Fruit fly (Drosophila melanogaster) whole organism, embryonic: Measurements from ENCODE around the gene Ndfip.

Experiments
- Bdp1 ChIP-seq: fragments of 200-800 bp; sonication (Bioruptor generic); optimal IDR thresholded peaks from 3 replicates; lab custom pipeline; 2016; ENCODE audit warnings: missing biosample characterization, missing genetic modification characterization
- CG10147 ChIP-seq: fragments of 200-800 bp; sonication (Bioruptor generic); optimal IDR thresholded peaks from 2 replicates; lab custom pipeline; 2019; ENCODE audit warnings: missing biosample characterization, mild to moderate bottlenecking, missing genetic modification characterization, moderate library complexity
- CG12236 ChIP-seq: fragments of 200-800 bp; sonication (Bioruptor generic); optimal IDR thresholded peaks from 2 replicates; lab custom pipeline; 2016; ENCODE audit warnings: missing biosample characterization, missing genetic modification characterization
- CG12659 ChIP-seq: fragments of 200-800 bp; sonication (Bioruptor generic); optimal IDR thresholded peaks from 3 replicates; lab custom pipeline; 2017; ENCODE audit warnings: mild to moderate bottlenecking, missing biosample characterization, missing genetic modification reagents, missing genetic modification characterization
- CG12769 ChIP-seq: fragments of 200-800 bp; sonication (Bioruptor generic); optimal IDR thresholded peaks from 2 replicates; lab custom pipeline; 2019; ENCODE audit warnings: missing biosample characterization, mild to moderate bottlenecking, missing genetic modification characterization, moderate library complexity
- CG13894 ChIP-seq: fragments of 200-800 bp; sonication (Bioruptor generic); optimal IDR thresholded peaks from 3 replicates; lab custom pipeline; 2018; ENCODE audit warnings: missing biosample characterization, mild to moderate bottlenecking, missing genetic modification characterization, moderate library complexity
- CG14014 ChIP-seq: fragments of 200-800 bp; sonication (Bioruptor generic); IDR thresholded peaks from 2 replicates; pipeline ENCODE4 v1.3.6; 2022; ENCODE audit warnings: missing biosample characterization, missing genetic modification characterization
- CG14965 ChIP-seq: fragments of 200-800 bp; sonication (Bioruptor generic); optimal IDR thresholded peaks from 2 replicates; lab custom pipeline; 2016; ENCODE audit warnings: missing biosample characterization, missing genetic modification characterization, borderline replicate concordance
- CG15696 ChIP-seq: fragments of 200-800 bp; sonication (Bioruptor generic); optimal IDR thresholded peaks from 2 replicates; lab custom pipeline; 2019; ENCODE audit warnings: missing biosample characterization, mild to moderate bottlenecking, missing genetic modification characterization, moderate library complexity
- CG2678 ChIP-seq: fragments of 200-800 bp; sonication (Bioruptor generic); optimal IDR thresholded peaks from 3 replicates; lab custom pipeline; 2019; ENCODE audit warnings: missing biosample characterization, mild to moderate bottlenecking, missing genetic modification characterization, moderate library complexity
- CG33213 ChIP-seq: fragments of 200-800 bp; sonication (Bioruptor generic); optimal IDR thresholded peaks from 3 replicates; lab custom pipeline; 2016; ENCODE audit warnings: missing biosample characterization, missing genetic modification characterization
- CG34224 ChIP-seq: fragments of 200-800 bp; sonication (Bioruptor generic); IDR thresholded peaks from 3 replicates; pipeline ENCODE4 v1.3.6; 2022; ENCODE audit warnings: missing biosample characterization, missing genetic modification characterization; ENCODE audit not compliant: partially characterized antibody
- CG4730 ChIP-seq: fragments of 200-800 bp; sonication (Bioruptor generic); IDR thresholded peaks from 2 replicates; pipeline ENCODE4 v1.3.6; 2022; ENCODE audit warnings: missing biosample characterization, missing genetic modification characterization
- CG6683 ChIP-seq: fragments of 200-800 bp; sonication (Bioruptor generic); optimal IDR thresholded peaks from 2 replicates; lab custom pipeline; 2017; ENCODE audit warnings: missing biosample characterization, mild to moderate bottlenecking, missing genetic modification characterization, missing genetic modification reagents
- CG6689 ChIP-seq: fragments of 200-800 bp; sonication (Bioruptor generic); IDR thresholded peaks from 2 replicates; pipeline ENCODE4 v1.3.6; 2022; ENCODE audit warnings: missing biosample characterization, missing genetic modification characterization
- CG7271 ChIP-seq: fragments of 200-800 bp; sonication (Bioruptor generic); optimal IDR thresholded peaks from 2 replicates; lab custom pipeline; 2018; ENCODE audit warnings: missing biosample characterization, mild to moderate bottlenecking, missing genetic modification characterization, moderate library complexity
- CG7357 ChIP-seq: fragments of 200-800 bp; sonication (Bioruptor generic); IDR thresholded peaks from 3 replicates; pipeline ENCODE4 v1.3.6; 2022; ENCODE audit warnings: missing biosample characterization, missing genetic modification characterization
- CG7372 ChIP-seq: fragments of 200-800 bp; sonication (Bioruptor generic); IDR thresholded peaks from 2 replicates; pipeline ENCODE4 v1.3.6; 2022; ENCODE audit warnings: missing biosample characterization, missing genetic modification characterization
- CG8478 ChIP-seq: fragments of >200 bp; optimal IDR thresholded peaks from 2 replicates; lab custom pipeline; 2018
- CG8944 ChIP-seq: fragments of 200-800 bp; sonication (Bioruptor generic); optimal IDR thresholded peaks from 3 replicates; lab custom pipeline; 2016; ENCODE audit warnings: missing biosample characterization, missing genetic modification characterization
- CG9727 ChIP-seq: fragments of 200-800 bp; sonication (Bioruptor generic); optimal IDR thresholded peaks from 3 replicates; lab custom pipeline; 2017; ENCODE audit warnings: missing biosample characterization, mild to moderate bottlenecking, missing genetic modification characterization
- Hr78 ChIP-seq, 2 experiments: fragments of 200-800 bp in 1 of 2; fragments of >200 bp in 1 of 2; sonication (Bioruptor generic) in 1 of 2; optimal IDR thresholded peaks; 2 replicates each; lab custom pipeline; 2017 to 2019; ENCODE audit warnings: missing biosample characterization in 2 of 2, missing genetic modification characterization in 2 of 2, mild to moderate bottlenecking in 1 of 2, moderate library complexity in 1 of 2
- Hsf ChIP-seq: fragments of 200-800 bp; sonication (Bioruptor generic); optimal IDR thresholded peaks from 3 replicates; lab custom pipeline; 2016; ENCODE audit warnings: missing biosample characterization, missing genetic modification characterization
- Jarid2 ChIP-seq: fragments of 200-800 bp; sonication (Bioruptor generic); optimal IDR thresholded peaks from 3 replicates; lab custom pipeline; 2017; ENCODE audit warnings: mild to moderate bottlenecking, missing biosample characterization, missing genetic modification reagents, missing genetic modification characterization
- Kr ChIP-seq: fragments of 200-800 bp; sonication (Bioruptor generic); optimal IDR thresholded peaks from 2 replicates; lab custom pipeline; 2017; ENCODE audit warnings: missing biosample characterization, mild to moderate bottlenecking, missing genetic modification characterization
- Mes4 ChIP-seq: fragments of 200-800 bp; sonication (Bioruptor generic); optimal IDR thresholded peaks from 2 replicates; lab custom pipeline; 2016; ENCODE audit warnings: missing biosample characterization, missing genetic modification characterization
- PHDP ChIP-seq: fragments of 200-800 bp; sonication (Bioruptor generic); optimal IDR thresholded peaks from 3 replicates; lab custom pipeline; 2018; ENCODE audit warnings: missing biosample characterization, mild to moderate bottlenecking, missing genetic modification characterization, moderate library complexity
- Ptx1 ChIP-seq: fragments of 200-800 bp; sonication (Bioruptor generic); IDR thresholded peaks from 2 replicates; pipeline ENCODE4 v1.3.6; 2022; ENCODE audit warnings: missing biosample characterization, missing genetic modification characterization
- Six4 ChIP-seq: fragments of 200-800 bp; sonication (Bioruptor generic); optimal IDR thresholded peaks from 2 replicates; lab custom pipeline; 2016; ENCODE audit warnings: missing biosample characterization, missing genetic modification characterization
- Taf1 ChIP-seq: fragments of 200-800 bp; sonication (Bioruptor generic); IDR thresholded peaks from 2 replicates; pipeline ENCODE4 v1.3.6; 2022; ENCODE audit warnings: missing biosample characterization, missing genetic modification characterization
- Trl ChIP-seq, 3 experiments: fragments of >200 bp in 2 of 3; fragments of 200-800 bp in 1 of 3; sonication (Bioruptor generic) in 1 of 3; optimal IDR thresholded peaks; 2 replicates in 1 of 3; 3 replicates in 2 of 3; lab custom pipeline; 2016 to 2017; ENCODE audit warnings: missing biosample characterization in 1 of 3, missing genetic modification characterization in 1 of 3
- ara ChIP-seq: fragments of 200-800 bp; sonication (Bioruptor generic); IDR thresholded peaks from 2 replicates; pipeline ENCODE4 v1.3.6; 2022; ENCODE audit warnings: missing biosample characterization, missing genetic modification characterization
- cato ChIP-seq: fragments of 200-800 bp; sonication (Bioruptor generic); optimal IDR thresholded peaks from 2 replicates; lab custom pipeline; 2016; ENCODE audit warnings: missing biosample characterization, missing genetic modification characterization, borderline replicate concordance
- crol ChIP-seq: fragments of 200-800 bp; sonication (Bioruptor generic); IDR thresholded peaks from 2 replicates; pipeline ENCODE4 v1.3.6; 2022; ENCODE audit warnings: missing biosample characterization, missing genetic modification characterization
- cwo ChIP-seq: fragments of 200-800 bp; sonication (Bioruptor generic); optimal IDR thresholded peaks from 3 replicates; lab custom pipeline; 2017; ENCODE audit warnings: missing biosample characterization, missing genetic modification characterization, mild to moderate bottlenecking, moderate library complexity, missing genetic modification reagents
- esg ChIP-seq: fragments of 200-800 bp; sonication (Bioruptor generic); conservative IDR thresholded peaks from 2 replicates; pipeline ENCODE4 v1.3.6; 2022; ENCODE audit warnings: missing biosample characterization, missing genetic modification characterization
- fd3F ChIP-seq: fragments of 200-800 bp; sonication (Bioruptor generic); optimal IDR thresholded peaks from 2 replicates; lab custom pipeline; 2018; ENCODE audit warnings: missing biosample characterization, mild to moderate bottlenecking, missing genetic modification characterization, moderate library complexity
- gcm ChIP-seq: fragments of 200-800 bp; sonication (Bioruptor generic); optimal IDR thresholded peaks from 2 replicates; lab custom pipeline; 2019; ENCODE audit warnings: missing biosample characterization, mild to moderate bottlenecking, missing genetic modification characterization, moderate library complexity
- her ChIP-seq: fragments of 200-800 bp; sonication (Bioruptor generic); optimal IDR thresholded peaks from 2 replicates; lab custom pipeline; 2016; ENCODE audit warnings: missing biosample characterization, missing genetic modification characterization
- hkb ChIP-seq, 2 experiments: fragments of 200-800 bp in 1 of 2; fragments of >200 bp in 1 of 2; sonication (Bioruptor generic) in 1 of 2; IDR thresholded peaks in 1 of 2; optimal IDR thresholded peaks in 1 of 2; 2 replicates each; pipeline versions ENCODE4 v1.3.6 to Lab custom; 2017 to 2022; ENCODE audit warnings: missing biosample characterization in 1 of 2, missing genetic modification characterization in 1 of 2
- maf-S ChIP-seq: fragments of 200-800 bp; sonication (Bioruptor generic); optimal IDR thresholded peaks from 2 replicates; lab custom pipeline; 2016; ENCODE audit warnings: missing biosample characterization, missing genetic modification characterization
- org-1 ChIP-seq: fragments of 200-800 bp; sonication (Bioruptor generic); optimal IDR thresholded peaks from 2 replicates; lab custom pipeline; 2017; ENCODE audit warnings: missing biosample characterization, missing genetic modification characterization
- psq ChIP-seq: fragments of 200-800 bp; sonication (Bioruptor generic); optimal IDR thresholded peaks from 2 replicates; lab custom pipeline; 2017; ENCODE audit warnings: missing biosample characterization, missing genetic modification characterization
- run ChIP-seq: fragments of 200-800 bp; sonication (Bioruptor generic); optimal IDR thresholded peaks from 3 replicates; lab custom pipeline; 2018; ENCODE audit warnings: missing biosample characterization, mild to moderate bottlenecking, missing genetic modification characterization
- schlank ChIP-seq: fragments of 200-800 bp; sonication (Bioruptor generic); optimal IDR thresholded peaks from 2 replicates; lab custom pipeline; 2018; ENCODE audit warnings: missing biosample characterization, mild to moderate bottlenecking, missing genetic modification characterization
- seq ChIP-seq: fragments of 200-800 bp; sonication (Bioruptor generic); IDR thresholded peaks from 2 replicates; pipeline ENCODE4 v1.3.6; 2022; ENCODE audit warnings: missing biosample characterization, missing genetic modification characterization
- sima ChIP-seq: fragments of 200-800 bp; sonication (Bioruptor generic); optimal IDR thresholded peaks from 2 replicates; lab custom pipeline; 2016; ENCODE audit warnings: missing biosample characterization, missing genetic modification characterization
- ttk ChIP-seq: fragments of 200-800 bp; sonication (Bioruptor generic); IDR thresholded peaks from 2 replicates; pipeline ENCODE4 v2.1.2; 2022; ENCODE audit warnings: missing biosample characterization, missing genetic modification characterization
- tup ChIP-seq: fragments of 200-800 bp; sonication (Bioruptor generic); optimal IDR thresholded peaks from 2 replicates; lab custom pipeline; 2016; ENCODE audit warnings: missing biosample characterization, mild to moderate bottlenecking, missing genetic modification characterization, moderate library complexity

Gene Ndfip

dm6 chr3L:17657728-17658379, 3.8 kb upstream of the Ndfip start (continued):
- TF ChIP-seq CG13894 (tag; lab: Kevin White, UChicago) (no peak), Trl (optimal IDR thresholded peaks at IDR 0.05; lab: Kevin White, UChicago) (no peak), Trl (GFP tag; optimal IDR thresholded peaks at IDR 0.05; lab: Kevin White, UChicago) (no peak), Six4 (GFP tag; lab: Kevin White, UChicago) (peak; percentile 12), gcm (GFP tag; lab: Kevin White, UChicago) (peak; percentile 32), CG6689 (GFP tag; lab: Robert Waterston, UW) (0 out of 2 replicates have a peak, but pooled peaks have one; percentile 21), CG8944 (GFP tag; lab: Kevin White, UChicago) (no peak), CG12769 (no peak), CG34224 (GFP tag; lab: Robert Waterston, UW) (no peak), Taf1 (GFP tag; lab: Robert Waterston, UW) (no peak), maf-S (GFP tag; lab: Kevin White, UChicago) (no peak), CG4730 (GFP tag; lab: Robert Waterston, UW) (no peak), psq (GFP tag; lab: Kevin White, UChicago) (no peak), CG15696 (tag; lab: Kevin White, UChicago) (peak; percentile 20), Hr78 (GFP tag; optimal IDR thresholded peaks at IDR 0.05; lab: Kevin White, UChicago) (no peak), cato (GFP tag; lab: Kevin White, UChicago) (peak; percentile 2), cwo (GFP tag; lab: Kevin White, UChicago) (no peak), CG12236 (GFP tag; lab: Kevin White, UChicago) (no peak), CG12659 (GFP tag; lab: Kevin White, UChicago) (peak; percentile 0), hkb (optimal IDR thresholded peaks at IDR 0.05; lab: Kevin White, UChicago) (no peak), hkb (GFP tag; IDR thresholded peaks at IDR 0.05; lab: Robert Waterston, UW) (peak; percentile 44), Hsf (peak; percentile 25), Jarid2 (GFP tag; lab: Kevin White, UChicago) (no peak), CG10147 (peak; percentile 23), CG7271 (tag; lab: Kevin White, UChicago) (no peak), CG7372 (no peak), Kr (no peak), ttk (GFP tag; lab: Robert Waterston, UW) (no peak), CG14965 (GFP tag; lab: Kevin White, UChicago) (no peak), run (tag; lab: Kevin White, UChicago) (no peak), her (GFP tag; lab: Kevin White, UChicago) (no peak), org-1 (GFP tag; lab: Kevin White, UChicago) (no peak), schlank (tag; lab: Kevin White, UChicago) (no peak), fd3F (peak; percentile 14), CG7357 (GFP tag; lab: Robert Waterston, UW) (no peak), PHDP (tag; lab: Kevin White, UChicago) (peak; percentile 59), esg (no peak), CG6683 (no peak), seq (peak; percentile 46; the same call in 1 of the 2 replicates), ara (GFP tag; lab: Robert Waterston, UW) (no peak; the same call in 1 of the 2 replicates), sima (GFP tag; lab: Kevin White, UChicago) (no peak), Bdp1 (GFP tag; lab: Kevin White, UChicago) (peak; percentile 31), Mes4 (GFP tag; lab: Kevin White, UChicago) (no peak), CG33213 (GFP tag; lab: Kevin White, UChicago) (peak; percentile 4), CG8478 (lab: Kevin White, UChicago) (no peak), tup (GFP tag; lab: Kevin White, UChicago) (no peak), CG14014 (GFP tag; lab: Robert Waterston, UW) (no peak), Ptx1 (GFP tag; lab: Robert Waterston, UW) (0 out of 2 replicates have a peak, but pooled peaks have one; percentile 18), CG2678 (tag; lab: Kevin White, UChicago) (peak; percentile 62), CG9727 (GFP tag; lab: Kevin White, UChicago) (peak; percentile 22), crol (GFP tag; lab: Robert Waterston, UW) (no peak)
